Worm (Caenorhabditis elegans) whole organism, mixed stage, embryonic: ENCODE data around the gene gap-1.

Experiments
- M03D4.4 ChIP-seq: sonication (generic microtip); optimal IDR thresholded peaks from 2 replicates; lab custom pipeline; 2017; ENCODE audit warnings: mild to moderate bottlenecking, missing genetic modification characterization, missing compliant biosample characterization
- bed-3 ChIP-seq: fragments of 200-800 bp; sonication (Bioruptor generic); optimal IDR thresholded peaks from 3 replicates; lab custom pipeline; 2018; ENCODE audit warnings: mild to moderate bottlenecking, missing genetic modification characterization, moderate library complexity, missing compliant biosample characterization
- blmp-1 ChIP-seq: fragments of 150-350 bp; optimal IDR thresholded peaks from 2 replicates; lab custom pipeline; 2014; ENCODE audit warnings: missing biosample characterization, missing genetic modification characterization
- ceh-39 ChIP-seq: fragments of 150-350 bp; optimal IDR thresholded peaks from 2 replicates; lab custom pipeline; 2014; ENCODE audit warnings: missing biosample characterization, missing genetic modification characterization
- ceh-43 ChIP-seq: fragments of 200-800 bp; sonication (Bioruptor generic); optimal IDR thresholded peaks from 2 replicates; lab custom pipeline; 2018; ENCODE audit warnings: mild to moderate bottlenecking, missing genetic modification characterization, moderate library complexity, missing compliant biosample characterization
- ceh-83 ChIP-seq: fragments of 200-800 bp; sonication (Bioruptor generic); optimal IDR thresholded peaks from 2 replicates; lab custom pipeline; 2018; ENCODE audit warnings: mild to moderate bottlenecking, missing genetic modification characterization, missing compliant biosample characterization
- ces-1 ChIP-seq: fragments of 150-350 bp; optimal IDR thresholded peaks from 2 replicates; lab custom pipeline; 2014; ENCODE audit warnings: missing biosample characterization, missing genetic modification reagents, missing genetic modification characterization
- cnd-1 ChIP-seq: fragments of 200-800 bp; sonication (Bioruptor generic); optimal IDR thresholded peaks from 2 replicates; lab custom pipeline; 2018; ENCODE audit warnings: mild to moderate bottlenecking, missing genetic modification characterization, missing compliant biosample characterization
- drap-1 ChIP-seq: fragments of 200-800 bp; sonication (Bioruptor generic); optimal IDR thresholded peaks from 3 replicates; lab custom pipeline; 2018; ENCODE audit warnings: mild to moderate bottlenecking, missing genetic modification characterization, missing compliant biosample characterization
- elt-1 ChIP-seq: sonication (generic microtip); optimal IDR thresholded peaks from 2 replicates; lab custom pipeline; 2017; ENCODE audit warnings: missing genetic modification characterization, mild to moderate bottlenecking, missing compliant biosample characterization, antibody characterized with exemption, moderate library complexity, borderline replicate concordance; ENCODE audit not compliant: insufficient read depth
- elt-3 ChIP-seq: fragments of 150-350 bp; optimal IDR thresholded peaks from 2 replicates; lab custom pipeline; 2014; ENCODE audit warnings: missing biosample characterization, missing genetic modification characterization
- flh-1 ChIP-seq: fragments of 200-800 bp; sonication (Bioruptor generic); optimal IDR thresholded peaks from 2 replicates; lab custom pipeline; 2018; ENCODE audit warnings: mild to moderate bottlenecking, missing genetic modification characterization, moderate library complexity, missing compliant biosample characterization
- ham-2 ChIP-seq: fragments of 200-800 bp; sonication (Bioruptor generic); optimal IDR thresholded peaks from 2 replicates; lab custom pipeline; 2018; ENCODE audit warnings: mild to moderate bottlenecking, missing genetic modification characterization, missing compliant biosample characterization
- hlh-1 ChIP-seq: fragments of 150-350 bp; optimal IDR thresholded peaks from 2 replicates; lab custom pipeline; 2014; ENCODE audit warnings: missing biosample characterization, missing genetic modification reagents, missing genetic modification characterization
- lin-13 ChIP-seq: fragments of 150-350 bp; optimal IDR thresholded peaks from 2 replicates; lab custom pipeline; 2014; ENCODE audit warnings: missing biosample characterization, missing genetic modification characterization
- lin-32 ChIP-seq: fragments of 200-800 bp; sonication (Bioruptor generic); optimal IDR thresholded peaks from 2 replicates; lab custom pipeline; 2018; ENCODE audit warnings: mild to moderate bottlenecking, missing genetic modification characterization, missing compliant biosample characterization
- lsy-2 ChIP-seq: fragments of 150-350 bp; optimal IDR thresholded peaks from 2 replicates; lab custom pipeline; 2014; ENCODE audit warnings: missing biosample characterization, missing genetic modification characterization
- mab-5 ChIP-seq: fragments of 150-350 bp; optimal IDR thresholded peaks from 2 replicates; lab custom pipeline; 2014; ENCODE audit warnings: missing biosample characterization, missing genetic modification characterization
- mep-1 ChIP-seq: fragments of 150-350 bp; optimal IDR thresholded peaks from 2 replicates; lab custom pipeline; 2017; ENCODE audit warnings: missing biosample characterization, missing genetic modification reagents, missing genetic modification characterization, inconsistent platforms
- mls-2 ChIP-seq: sonication (generic microtip); optimal IDR thresholded peaks from 2 replicates; lab custom pipeline; 2016; ENCODE audit warnings: mild to moderate bottlenecking, missing genetic modification characterization, moderate library complexity, missing compliant biosample characterization
- nhr-12 ChIP-seq: fragments of 150-350 bp; optimal IDR thresholded peaks from 2 replicates; lab custom pipeline; 2014; ENCODE audit warnings: missing biosample characterization, missing genetic modification characterization
- nhr-2 ChIP-seq: fragments of 150-350 bp; optimal IDR thresholded peaks from 2 replicates; lab custom pipeline; 2014; ENCODE audit warnings: missing biosample characterization, missing genetic modification characterization
- nhr-237 ChIP-seq: fragments of 150-350 bp; optimal IDR thresholded peaks from 2 replicates; lab custom pipeline; 2014; ENCODE audit warnings: missing biosample characterization, missing genetic modification characterization
- nhr-28 ChIP-seq: fragments of 150-350 bp; optimal IDR thresholded peaks from 2 replicates; lab custom pipeline; 2014; ENCODE audit warnings: missing biosample characterization, missing genetic modification characterization
- nhr-76 ChIP-seq: sonication (generic microtip); optimal IDR thresholded peaks from 2 replicates; lab custom pipeline; 2017; ENCODE audit warnings: missing biosample characterization, missing genetic modification characterization
- pha-4 ChIP-seq: fragments of 150-350 bp; optimal IDR thresholded peaks from 2 replicates; lab custom pipeline; 2018; ENCODE audit warnings: missing biosample characterization, missing genetic modification reagents, missing genetic modification characterization
- sem-2 ChIP-seq: fragments of 200-800 bp; sonication (Bioruptor generic); optimal IDR thresholded peaks from 2 replicates; lab custom pipeline; 2018; ENCODE audit warnings: mild to moderate bottlenecking, missing genetic modification characterization, missing compliant biosample characterization
- snpc-4 ChIP-seq: fragments of 150-350 bp; optimal IDR thresholded peaks from 2 replicates; lab custom pipeline; 2014; ENCODE audit warnings: missing biosample characterization, missing genetic modification characterization
- sptf-1 ChIP-seq: sonication (generic microtip); optimal IDR thresholded peaks from 2 replicates; lab custom pipeline; 2017; ENCODE audit warnings: mild to moderate bottlenecking, missing genetic modification characterization, moderate library complexity, missing compliant biosample characterization
- tbx-8 ChIP-seq: fragments of 200-800 bp; sonication (Bioruptor generic); optimal IDR thresholded peaks from 2 replicates; lab custom pipeline; 2018; ENCODE audit warnings: mild to moderate bottlenecking, missing genetic modification characterization, moderate library complexity, missing compliant biosample characterization
- unc-120 ChIP-seq: sonication (generic microtip); optimal IDR thresholded peaks from 2 replicates; lab custom pipeline; 2017; ENCODE audit warnings: missing genetic modification characterization, missing compliant biosample characterization; ENCODE audit not compliant: poor library complexity, severe bottlenecking
- unc-39 ChIP-seq: fragments of 150-350 bp; optimal IDR thresholded peaks from 2 replicates; lab custom pipeline; 2014; ENCODE audit warnings: missing biosample characterization, missing genetic modification characterization
- unc-62 ChIP-seq: fragments of 150-350 bp; optimal IDR thresholded peaks from 2 replicates; lab custom pipeline; 2014; ENCODE audit warnings: missing biosample characterization, missing genetic modification reagents, missing genetic modification characterization
- zip-8 ChIP-seq: fragments of 150-350 bp; optimal IDR thresholded peaks from 2 replicates; lab custom pipeline; 2014; ENCODE audit warnings: missing biosample characterization, missing genetic modification characterization
- ztf-11 ChIP-seq: fragments of 150-350 bp; optimal IDR thresholded peaks from 2 replicates; lab custom pipeline; 2014; ENCODE audit warnings: missing biosample characterization, missing genetic modification characterization

gap-1 gene

DNA sequence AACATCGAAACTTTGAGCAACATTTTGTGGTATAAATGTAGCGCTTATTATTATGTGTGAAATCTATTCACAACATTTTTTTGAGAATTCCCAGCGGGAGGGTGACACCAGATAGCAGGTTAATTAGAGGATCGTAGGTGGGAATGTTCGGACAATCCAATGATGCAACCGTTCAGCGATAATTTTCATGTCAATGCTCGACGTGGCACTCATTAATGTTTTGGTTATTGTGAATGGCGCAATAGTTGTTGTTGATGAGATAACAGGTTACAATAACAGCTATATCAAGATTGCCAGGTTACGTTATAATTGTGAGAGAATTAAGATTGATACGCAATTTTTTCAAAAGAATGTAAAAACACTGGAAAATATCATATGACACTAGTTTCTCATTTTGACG is 39.0 kb downstream of the gap-1 start:
- TF ChIP-seq nhr-76 (tag; lab: Kevin White, UChicago) (no peak), unc-39 (no peak), zip-8 (tag; lab: Kevin White, UChicago) (peak; percentile 69), nhr-2 (tag; lab: Kevin White, UChicago) (peak; percentile 94), elt-1 (tag; lab: Kevin White, UChicago) (peak; percentile 12)
- TF ChIP-seq, all 35 proteins: peak for 3

DNA sequence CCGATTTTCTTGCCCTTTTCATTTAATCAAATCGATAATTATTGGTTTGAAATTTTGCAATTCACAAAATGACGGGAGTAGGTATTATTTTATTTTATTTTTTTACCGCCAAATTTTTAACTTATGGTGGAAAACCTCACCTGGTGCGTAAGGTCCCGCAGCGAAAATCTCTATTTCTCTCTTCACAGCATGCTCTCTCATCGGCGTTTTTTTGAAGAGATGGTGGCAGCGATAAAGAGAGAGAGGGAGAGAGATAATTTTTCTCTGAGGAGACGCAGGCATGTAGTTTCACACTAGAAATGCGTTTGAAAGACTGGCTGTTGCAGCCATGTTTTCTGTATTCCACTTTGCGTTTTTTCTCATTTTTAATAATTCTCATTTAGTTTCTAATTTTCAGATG is 41.6 kb downstream of the gap-1 start, which contains the start of gene T14F9.2:
T14F9.2 (plus strand) TSS at position 396 of the 400 bp plus-strand sequence.
- TF ChIP-seq ces-1 (GFP tag; lab: Kevin White, UChicago): peak; percentile 11
- peak; percentile 78 for TF ChIP-seq elt-1 (tag; lab: Kevin White, UChicago)
- TF ChIP-seq ceh-43 (GFP tag; lab: Kevin White, UChicago): no peak
- TF ChIP-seq drap-1 (GFP tag; lab: Kevin White, UChicago): no peak
- TF ChIP-seq lin-32 (GFP tag; lab: Kevin White, UChicago): peak; percentile 26
- TF ChIP-seq ceh-39 (tag; lab: Kevin White, UChicago): peak; percentile 0
- no peak for TF ChIP-seq elt-3
- peak; percentile 12 for TF ChIP-seq nhr-2 (tag; lab: Kevin White, UChicago)
- peak; percentile 59 for TF ChIP-seq hlh-1 (tag; lab: Kevin White, UChicago)

DNA sequence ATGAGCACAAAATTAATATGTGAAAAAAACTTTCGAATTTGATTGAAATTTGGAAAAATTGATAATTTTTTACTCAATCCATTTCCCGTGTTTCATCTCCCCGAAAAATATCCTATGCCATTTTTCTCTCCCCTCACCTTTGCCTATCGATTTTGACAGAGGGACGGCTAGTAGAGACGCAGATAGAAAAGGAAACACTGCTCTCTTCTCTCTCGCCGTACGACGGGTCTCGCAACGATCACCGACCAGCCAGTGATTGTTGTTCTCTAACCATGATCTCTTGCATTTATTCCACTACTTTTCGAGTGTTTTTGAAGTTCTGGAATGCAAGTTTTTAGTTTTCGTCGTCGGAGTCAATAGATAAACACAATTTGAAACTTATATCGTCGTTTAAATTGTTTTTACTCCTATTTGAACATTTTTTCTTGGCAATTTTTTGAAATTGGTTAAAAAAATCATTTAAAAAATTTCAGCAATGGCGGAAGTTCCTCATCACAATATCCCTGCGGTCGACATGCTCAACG is 45.2 kb downstream of the gap-1 start, which contains the start of gene vha-15:
vha-15 (plus strand) TSS at position 474 of the 524 bp plus-strand sequence.
- TF ChIP-seq hlh-1 (tag; lab: Kevin White, UChicago) (peak; percentile 60), mep-1 (tag; lab: Kevin White, UChicago) (peak; percentile 76), lsy-2 (tag; lab: Kevin White, UChicago) (peak; percentile 88), tbx-8 (GFP tag; lab: Kevin White, UChicago) (no peak), lin-13 (tag; lab: Kevin White, UChicago) (no peak), sem-2 (GFP tag; lab: Kevin White, UChicago) (no peak), snpc-4 (tag; lab: Kevin White, UChicago) (no peak), mab-5 (tag; lab: Kevin White, UChicago) (no peak), blmp-1 (tag; lab: Kevin White, UChicago) (no peak), ztf-11 (tag; lab: Kevin White, UChicago) (no peak), lin-32 (GFP tag; lab: Kevin White, UChicago) (peak; percentile 64), ceh-83 (GFP tag; lab: Kevin White, UChicago) (no peak), ceh-43 (GFP tag; lab: Kevin White, UChicago) (no peak), M03D4.4 (tag; lab: Kevin White, UChicago) (no peak), drap-1 (GFP tag; lab: Kevin White, UChicago) (peak; percentile 25), nhr-2 (tag; lab: Kevin White, UChicago) (peak; percentile 10), elt-3 (no peak), nhr-76 (tag; lab: Kevin White, UChicago) (no peak), unc-62 (GFP tag; lab: Kevin White, UChicago) (peak; percentile 56), mls-2 (tag; lab: Kevin White, UChicago) (peak; percentile 45), unc-120 (tag; lab: Kevin White, UChicago) (peak; percentile 31), zip-8 (tag; lab: Kevin White, UChicago) (no peak), ceh-39 (tag; lab: Kevin White, UChicago) (peak; percentile 87), cnd-1 (tag; lab: Kevin White, UChicago) (peak; percentile 12), ham-2 (GFP tag; lab: Kevin White, UChicago) (peak; percentile 10), nhr-12 (no peak), nhr-28 (tag; lab: Kevin White, UChicago) (no peak), pha-4 (tag; lab: Kevin White, UChicago) (peak; percentile 78), sptf-1 (tag; lab: Kevin White, UChicago) (no peak), elt-1 (tag; lab: Kevin White, UChicago) (no peak), flh-1 (no peak), ces-1 (GFP tag; lab: Kevin White, UChicago) (peak; percentile 65), bed-3 (GFP tag; lab: Kevin White, UChicago) (no peak), unc-39 (no peak), nhr-237 (tag; lab: Kevin White, UChicago) (peak; percentile 79)
